Worm (Caenorhabditis elegans) whole organism, L4 larva: Measurements from ENCODE around the gene C10E2.2.
A peak's percentile ranks its signal among the peaks of the same experiment; 100 is the strongest.

Experiments used
- D1046.2 ChIP-seq: fragments of 200-800 bp; sonication (Bioruptor generic); IDR thresholded peaks from 2 replicates; pipeline ENCODE4 v1.3.6; 2022; ENCODE audit warnings: missing genetic modification characterization, missing compliant biosample characterization
- F44E2.7 ChIP-seq: fragments of 200-800 bp; sonication (Bioruptor generic); IDR thresholded peaks from 2 replicates; pipeline ENCODE4 v2.1.2; 2022; ENCODE audit warnings: missing genetic modification characterization, missing compliant biosample characterization
- R02D3.7 ChIP-seq: fragments of 150-350 bp; sonication (generic microtip); optimal IDR thresholded peaks from 3 replicates; lab custom pipeline; 2014; ENCODE audit warnings: missing biosample characterization, missing genetic modification characterization
- Y48G9A.11 ChIP-seq: fragments of 200-800 bp; sonication (Bioruptor generic); IDR thresholded peaks from 2 replicates; pipeline ENCODE4 v1.3.6; 2022; ENCODE audit warnings: missing genetic modification reagents, missing genetic modification characterization, missing compliant biosample characterization
- aha-1 ChIP-seq: fragments of 150-350 bp; peaks from one replicate; lab custom pipeline; 2014; ENCODE audit warnings: missing biosample characterization, missing genetic modification characterization
- ama-1 ChIP-seq: fragments of 150-350 bp; optimal IDR thresholded peaks from 2 replicates; lab custom pipeline; 2014; ENCODE audit warnings: inconsistent platforms, mixed read lengths
- ceh-28 ChIP-seq: fragments of 150-350 bp; optimal IDR thresholded peaks from 2 replicates; lab custom pipeline; 2014; ENCODE audit warnings: missing biosample characterization, missing genetic modification reagents, missing genetic modification characterization
- ceh-62 ChIP-seq: sonication (generic microtip); optimal IDR thresholded peaks from 2 replicates; lab custom pipeline; 2017; ENCODE audit warnings: missing biosample characterization, missing genetic modification characterization
- ces-1 ChIP-seq: fragments of 150-350 bp; sonication (generic microtip); optimal IDR thresholded peaks from 4 replicates; lab custom pipeline; 2014; ENCODE audit warnings: missing biosample characterization, missing genetic modification reagents, missing genetic modification characterization
- daf-16 ChIP-seq, 3 experiments: sonication (generic microtip); optimal IDR thresholded peaks; 2 replicates each; lab custom pipeline; 2016 to 2017; ENCODE audit warnings: missing genetic modification characterization in 3 of 3, missing genetic modification reagents in 3 of 3, mild to moderate bottlenecking in 2 of 3, missing compliant biosample characterization in 2 of 3, missing biosample characterization in 1 of 3, moderate library complexity in 1 of 3
- dmd-6 ChIP-seq: fragments of 200-800 bp; sonication (Bioruptor generic); IDR thresholded peaks from 2 replicates; pipeline ENCODE4 v1.3.6; 2022; ENCODE audit warnings: missing genetic modification reagents, missing genetic modification characterization, missing compliant biosample characterization
- duxl-1 ChIP-seq: sonication (generic microtip); optimal IDR thresholded peaks from 2 replicates; lab custom pipeline; 2016; ENCODE audit warnings: mild to moderate bottlenecking, missing genetic modification characterization, moderate library complexity, missing compliant biosample characterization; ENCODE audit not compliant: poor library complexity
- dve-1 ChIP-seq: sonication (generic microtip); optimal IDR thresholded peaks from 2 replicates; lab custom pipeline; 2017; ENCODE audit warnings: antibody characterized with exemption, mild to moderate bottlenecking, missing genetic modification characterization, missing compliant biosample characterization; ENCODE audit not compliant: insufficient read depth
- egl-27 ChIP-seq: sonication (generic microtip); optimal IDR thresholded peaks from 3 replicates; lab custom pipeline; 2017; ENCODE audit warnings: missing biosample characterization, missing genetic modification reagents, missing genetic modification characterization
- fos-1 ChIP-seq: fragments of 150-350 bp; optimal IDR thresholded peaks from 2 replicates; lab custom pipeline; 2014; ENCODE audit warnings: missing biosample characterization, missing genetic modification characterization
- gei-8 ChIP-seq: fragments of 200-800 bp; sonication (Bioruptor generic); optimal IDR thresholded peaks from 2 replicates; lab custom pipeline; 2018; ENCODE audit warnings: mild to moderate bottlenecking, missing genetic modification characterization, missing compliant biosample characterization
- hif-1 ChIP-seq, 2 experiments: sonication (generic microtip); optimal IDR thresholded peaks; 2 replicates each; lab custom pipeline; 2016 to 2017; ENCODE audit warnings: missing compliant biosample characterization in 2 of 2, missing genetic modification characterization in 2 of 2, missing genetic modification reagents in 2 of 2, missing genotype in 2 of 2, mild to moderate bottlenecking in 1 of 2
- hlh-30 ChIP-seq: sonication (generic microtip); optimal IDR thresholded peaks from 2 replicates; lab custom pipeline; 2017; ENCODE audit warnings: antibody characterized with exemption, mild to moderate bottlenecking, missing genetic modification characterization, missing compliant biosample characterization; ENCODE audit not compliant: insufficient read depth
- lim-7 ChIP-seq: fragments of 200-800 bp; sonication (Bioruptor generic); IDR thresholded peaks from 2 replicates; pipeline ENCODE4 v1.3.6; 2022; ENCODE audit warnings: missing genetic modification characterization, missing compliant biosample characterization
- lin-1 ChIP-seq: fragments of 200-800 bp; sonication (Bioruptor generic); IDR thresholded peaks from 2 replicates; pipeline ENCODE4 v1.3.6; 2022; ENCODE audit warnings: missing genetic modification reagents, missing genetic modification characterization, missing compliant biosample characterization
- lin-29 ChIP-seq: fragments of 200-800 bp; sonication (Bioruptor generic); IDR thresholded peaks from 2 replicates; pipeline ENCODE4 v1.3.6; 2022; ENCODE audit warnings: missing genetic modification reagents, missing genetic modification characterization, missing compliant biosample characterization
- lin-39 ChIP-seq: fragments of 150-350 bp; optimal IDR thresholded peaks from 2 replicates; lab custom pipeline; 2014; ENCODE audit warnings: missing biosample characterization, missing genetic modification reagents, missing genetic modification characterization
- lsy-2 ChIP-seq, 2 experiments: fragments of 150-350 bp in 1 of 2; sonication (generic microtip) in 1 of 2; optimal IDR thresholded peaks; 2 replicates each; lab custom pipeline; 2014 to 2017; ENCODE audit warnings: missing biosample characterization in 2 of 2, missing genetic modification characterization in 2 of 2
- mdl-1 ChIP-seq, 2 experiments: fragments of 150-350 bp in 1 of 2; sonication (generic microtip) in 1 of 2; optimal IDR thresholded peaks; 2 replicates each; lab custom pipeline; 2014 to 2017; ENCODE audit warnings: missing biosample characterization in 2 of 2, missing genetic modification characterization in 2 of 2
- mdt-29 ChIP-seq: fragments of 200-800 bp; sonication (Bioruptor generic); IDR thresholded peaks from 2 replicates; pipeline ENCODE4 v1.3.6; 2022; ENCODE audit warnings: missing genetic modification reagents, missing genetic modification characterization, missing compliant biosample characterization
- mes-2 ChIP-seq: sonication (generic microtip); optimal IDR thresholded peaks from 2 replicates; lab custom pipeline; 2016; ENCODE audit warnings: missing genotype, mild to moderate bottlenecking, missing genetic modification characterization, missing compliant biosample characterization; ENCODE audit not compliant: poor library complexity, severe bottlenecking
- mxl-2 ChIP-seq: fragments of 200-800 bp; sonication (Bioruptor generic); conservative IDR thresholded peaks from 2 replicates; pipeline ENCODE4 v1.3.6; 2022; ENCODE audit warnings: missing genetic modification reagents, missing genetic modification characterization, missing compliant biosample characterization
- nhr-11 ChIP-seq: fragments of 150-350 bp; optimal IDR thresholded peaks from 2 replicates; lab custom pipeline; 2014; ENCODE audit warnings: missing biosample characterization, missing genetic modification characterization
- nhr-25 ChIP-seq: sonication (generic microtip); optimal IDR thresholded peaks from 2 replicates; lab custom pipeline; 2017; ENCODE audit warnings: missing genetic modification characterization, mild to moderate bottlenecking, missing compliant biosample characterization, antibody characterized with exemption, moderate library complexity, borderline replicate concordance; ENCODE audit not compliant: insufficient read depth
- nhr-41 ChIP-seq: fragments of 200-800 bp; sonication (Bioruptor generic); IDR thresholded peaks from 2 replicates; pipeline ENCODE4 v1.3.6; 2022; ENCODE audit warnings: missing genetic modification reagents, missing genetic modification characterization, missing compliant biosample characterization
- nhr-6 ChIP-seq: fragments of 150-350 bp; optimal IDR thresholded peaks from 2 replicates; lab custom pipeline; 2014; ENCODE audit warnings: missing biosample characterization, missing genetic modification characterization
- nhr-77 ChIP-seq: fragments of 150-350 bp; optimal IDR thresholded peaks from 2 replicates; lab custom pipeline; 2014; ENCODE audit warnings: missing biosample characterization, missing genetic modification characterization
- pha-4 ChIP-seq, 2 experiments: fragments of 150-350 bp in 1 of 2; fragments of 200-800 bp in 1 of 2; sonication (Bioruptor generic) in 1 of 2; IDR thresholded peaks in 1 of 2; optimal IDR thresholded peaks in 1 of 2; 2 replicates each; pipeline versions ENCODE4 v1.3.6 to Lab custom; 2014 to 2022; ENCODE audit warnings: missing genetic modification characterization in 2 of 2, missing genetic modification reagents in 2 of 2, missing biosample characterization in 1 of 2, missing compliant biosample characterization in 1 of 2
- pqm-1 ChIP-seq: sonication (generic microtip); optimal IDR thresholded peaks from 2 replicates; lab custom pipeline; 2017; ENCODE audit warnings: missing biosample characterization, missing genetic modification characterization
- sdz-12 ChIP-seq: fragments of 200-800 bp; sonication (Bioruptor generic); optimal IDR thresholded peaks from 2 replicates; lab custom pipeline; 2018; ENCODE audit warnings: mild to moderate bottlenecking, missing genetic modification characterization, missing compliant biosample characterization
- skn-1 ChIP-seq: fragments of 150-350 bp; optimal IDR thresholded peaks from 2 replicates; lab custom pipeline; 2014; ENCODE audit warnings: missing biosample characterization, missing genetic modification characterization
- snpc-4 ChIP-seq: fragments of 150-350 bp; optimal IDR thresholded peaks from 2 replicates; lab custom pipeline; 2014; ENCODE audit warnings: missing biosample characterization, missing genetic modification characterization
- unc-39 ChIP-seq: sonication (generic microtip); optimal IDR thresholded peaks from 2 replicates; lab custom pipeline; 2017; ENCODE audit warnings: missing biosample characterization, missing genetic modification characterization
- unc-62 ChIP-seq, 3 experiments: fragments of 150-350 bp in 1 of 3; sonication (generic microtip); optimal IDR thresholded peaks in 2 of 3; peaks in 1 of 3; 1 replicate in 1 of 3; 2 replicates in 2 of 3; lab custom pipeline; 2014 to 2017; ENCODE audit warnings: missing biosample characterization in 3 of 3, missing genetic modification characterization in 3 of 3, missing genetic modification reagents in 3 of 3, missing genotype in 1 of 3
- vab-7 ChIP-seq: fragments of 200-800 bp; sonication (Bioruptor generic); IDR thresholded peaks from 2 replicates; pipeline ENCODE4 v1.3.6; 2022; ENCODE audit warnings: missing genetic modification reagents, missing genetic modification characterization, missing compliant biosample characterization
- zip-2 ChIP-seq: fragments of 150-350 bp; optimal IDR thresholded peaks from 2 replicates; lab custom pipeline; 2014; ENCODE audit warnings: missing biosample characterization, missing genetic modification characterization
- ztf-11 ChIP-seq: fragments of 150-350 bp; optimal IDR thresholded peaks from 2 replicates; lab custom pipeline; 2014; ENCODE audit warnings: missing biosample characterization, missing genetic modification characterization

C10E2.2 gene

DNA sequence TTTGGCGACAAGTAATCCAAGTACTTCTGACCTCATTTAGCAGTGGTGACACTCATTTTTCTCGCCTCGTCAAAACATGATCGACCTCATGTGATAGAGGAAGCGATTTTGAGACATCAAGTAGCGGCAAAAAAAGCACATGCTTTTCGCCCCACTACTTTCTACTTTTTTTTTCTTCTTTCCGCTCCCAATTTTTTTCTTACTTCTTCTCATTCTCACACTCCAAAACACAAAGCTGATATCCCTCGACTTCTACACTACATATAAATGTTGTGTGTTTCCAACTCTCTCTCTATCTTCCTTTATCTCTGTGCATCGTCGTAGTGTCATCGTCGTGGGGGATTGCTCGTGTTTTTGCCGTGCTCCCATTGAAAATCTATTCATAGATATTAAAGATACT is 12.8 kb upstream of the C10E2.2 start (continued):
- TF ChIP-seq nhr-6 (no peak), gei-8 (GFP tag; lab: Kevin White, UChicago) (no peak), nhr-41 (GFP tag; lab: Robert Waterston, UW) (no peak), aha-1 (tag; lab: Kevin White, UChicago) (no peak), mdl-1 (tag; optimal IDR thresholded peaks at IDR 0.05; lab: Kevin White, UChicago) (peak in 1 of 2 experiments; percentile 45), mxl-2 (GFP tag; lab: Robert Waterston, UW) (no peak), mdt-29 (GFP tag; lab: Robert Waterston, UW) (no peak), hlh-30 (tag; lab: Kevin White, UChicago) (peak; percentile 86), ztf-11 (tag; lab: Kevin White, UChicago) (no peak), fos-1 (tag; lab: Kevin White, UChicago) (no peak), F44E2.7 (GFP tag; lab: Robert Waterston, UW) (no peak), ces-1 (GFP tag; lab: Kevin White, UChicago) (no peak), unc-39 (tag; lab: Kevin White, UChicago) (no peak), zip-2 (tag; lab: Kevin White, UChicago) (no peak), mes-2 (no peak), R02D3.7 (tag; lab: Kevin White, UChicago) (no peak), lin-29 (GFP tag; lab: Robert Waterston, UW) (no peak), lin-39 (tag; lab: Kevin White, UChicago) (no peak), nhr-11 (tag; lab: Kevin White, UChicago) (peak; percentile 42), nhr-77 (tag; lab: Kevin White, UChicago) (no peak), Y48G9A.11 (GFP tag; lab: Robert Waterston, UW) (no peak), ama-1 (lab: Kevin White, UChicago) (no peak), vab-7 (GFP tag; lab: Robert Waterston, UW) (no peak)

- TF ChIP-seq sdz-12 (GFP tag; lab: Kevin White, UChicago) (no peak), ceh-62 (tag; lab: Kevin White, UChicago) (no peak), nhr-41 (GFP tag; lab: Robert Waterston, UW) (no peak), ceh-28 (tag; lab: Kevin White, UChicago) (peak; percentile 22), nhr-25 (tag; lab: Kevin White, UChicago) (no peak), unc-62 (GFP tag; optimal IDR thresholded peaks at IDR 0.05 in 1 of 2; lab: Kevin White, UChicago) (peak in 1 of 2 experiments; percentile 84), unc-62 (tag; optimal IDR thresholded peaks at IDR 0.05; lab: Kevin White, UChicago) (no peak), skn-1 (no peak), pha-4 (GFP tag; IDR thresholded peaks at IDR 0.05; lab: Robert Waterston, UW) (no peak), pha-4 (tag; optimal IDR thresholded peaks at IDR 0.05; lab: Kevin White, UChicago) (peak; percentile 70), lin-1 (no peak), unc-39 (tag; lab: Kevin White, UChicago) (no peak), lim-7 (no peak), egl-27 (no peak), mes-2 (no peak), mdt-29 (GFP tag; lab: Robert Waterston, UW) (no peak), duxl-1 (no peak), D1046.2 (GFP tag; lab: Robert Waterston, UW) (no peak)
Measured at ce11 chrX:16733411-16733810, 11.6 kb upstream of the C10E2.2 start.

- TF ChIP-seq mdl-1 (tag; optimal IDR thresholded peaks at IDR 0.05; lab: Kevin White, UChicago) (peak in 1 of 2 experiments; percentile 32), snpc-4 (tag; lab: Kevin White, UChicago) (no peak), mdt-29 (GFP tag; lab: Robert Waterston, UW) (no peak), dmd-6 (GFP tag; lab: Robert Waterston, UW) (peak; percentile 53), pqm-1 (tag; lab: Kevin White, UChicago) (no peak), ama-1 (lab: Kevin White, UChicago) (no peak), daf-16 (GFP tag; optimal IDR thresholded peaks at IDR 0.05; lab: Kevin White, UChicago) (no peak), daf-16 (tag; optimal IDR thresholded peaks at IDR 0.05; lab: Kevin White, UChicago) (no peak), aha-1 (tag; lab: Kevin White, UChicago) (peak; percentile 64), lsy-2 (tag; optimal IDR thresholded peaks at IDR 0.05; lab: Kevin White, UChicago) (peak in 1 of 2 experiments; percentile 3), hif-1 (tag; optimal IDR thresholded peaks at IDR 0.05; lab: Kevin White, UChicago) (peak in 1 of 2 experiments; percentile 10), dve-1 (peak; percentile 2)
Measured at ce11 chrX:16734970-16735369, 10.1 kb upstream of the C10E2.2 start.
